Worm (Caenorhabditis elegans) whole organism, L2 larva: Measurements from ENCODE around the gene fbxa-176.

Experiments used
- Y55F3AM.14 ChIP-seq: fragments of 200-800 bp; sonication (Bioruptor generic); optimal IDR thresholded peaks from 2 replicates; lab custom pipeline; 2018; ENCODE audit warnings: mild to moderate bottlenecking, missing genetic modification characterization, missing compliant biosample characterization
- unc-39 ChIP-seq: fragments of 150-350 bp; optimal IDR thresholded peaks from 2 replicates; lab custom pipeline; 2014; ENCODE audit warnings: missing biosample characterization, missing genetic modification characterization

DNA sequence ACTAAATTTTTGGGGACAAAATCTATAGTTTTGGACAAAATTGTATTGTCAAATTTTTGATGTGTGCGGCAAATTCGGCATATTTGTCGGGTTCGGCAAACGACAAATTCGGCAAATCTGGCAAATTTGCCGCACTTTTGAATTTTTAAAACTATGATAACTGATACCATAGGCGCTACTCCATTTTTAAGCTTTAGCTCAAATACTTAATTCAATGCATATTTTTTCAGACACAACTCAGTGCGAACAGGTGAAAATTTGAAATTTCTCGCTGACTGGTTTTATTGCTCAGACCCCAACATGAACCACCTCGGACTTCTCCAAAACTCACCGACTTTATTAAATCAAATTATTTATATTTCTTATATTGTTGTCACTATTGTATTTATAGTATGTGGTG, 9.2 kb upstream of the fbxa-176 start, which contains the start of gene srz-25:
- TF ChIP-seq Y55F3AM.14 (GFP tag; lab: Kevin White, UChicago) (no peak), unc-39 (tag; lab: Kevin White, UChicago) (no peak)
